Worm (Caenorhabditis elegans): ENCODE results near the gene kcnl-4.
A peak's percentile ranks its signal among the peaks of the same experiment; 100 is the strongest.

kcnl-4 gene

DNA sequence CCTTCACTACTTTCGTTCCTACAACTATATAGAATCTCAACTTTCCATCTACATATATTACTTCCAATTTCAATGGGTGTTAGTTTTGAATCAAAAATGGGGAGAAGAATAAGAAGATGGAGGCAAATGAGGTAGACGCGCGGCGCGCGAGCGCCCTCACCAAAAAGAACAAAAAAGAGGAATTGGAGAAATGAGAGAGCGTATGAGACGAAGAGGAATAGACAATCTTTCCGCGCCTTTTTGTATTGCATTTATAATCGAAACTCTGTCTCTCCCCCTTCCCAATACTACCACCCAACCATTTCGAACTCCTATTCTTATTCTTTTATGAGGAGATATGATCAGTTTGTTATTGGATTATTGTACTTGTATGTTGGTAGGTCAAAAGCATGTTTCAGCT lies 30.4 kb upstream of the kcnl-4 start:
- no peak for TF ChIP-seq nhr-11 (tag; optimal IDR thresholded peaks at IDR 0.05)
- peak; percentile 24 for TF ChIP-seq unc-55 (GFP tag; optimal IDR thresholded peaks at IDR 0.05)
- TF ChIP-seq sma-3 (GFP tag; optimal IDR thresholded peaks at IDR 0.05), result no peak

DNA sequence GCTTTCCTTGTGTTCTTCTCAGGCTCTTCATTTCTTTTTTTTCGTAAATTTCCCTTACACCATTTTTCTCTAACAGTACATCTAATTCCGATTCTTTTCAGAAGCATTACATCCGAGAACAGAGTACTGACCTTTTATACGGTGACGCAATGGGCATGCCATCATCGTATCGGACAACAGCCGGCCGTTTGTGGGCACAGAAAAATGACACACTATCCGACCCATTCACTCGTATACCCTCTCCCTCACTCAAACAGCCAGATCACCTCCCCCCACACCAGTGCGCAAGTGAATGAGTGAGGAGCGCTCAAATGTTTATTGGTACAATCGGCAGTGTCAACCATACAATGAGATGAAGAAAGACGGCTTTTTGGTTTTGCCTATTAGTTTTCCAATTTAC lies 29.8 kb upstream of the kcnl-4 start, which contains the start of gene R02D5.24:
Gene R02D5.24, plus strand, starts transcription at position 205 of the 400 bp plus-strand sequence.
- TF ChIP-seq Y55F3AM.14 (GFP tag; optimal IDR thresholded peaks at IDR 0.05) (no peak), nhr-12 (tag; optimal IDR thresholded peaks at IDR 0.05) (no peak), sem-4 (tag; optimal IDR thresholded peaks at IDR 0.05) (no peak), nhr-25 (tag; optimal IDR thresholded peaks at IDR 0.05) (no peak), ZK546.5 (tag; optimal IDR thresholded peaks at IDR 0.05) (no peak), unc-62 (GFP tag; optimal IDR thresholded peaks at IDR 0.05) (no peak), skn-1 (tag; optimal IDR thresholded peaks at IDR 0.05) (no peak), lin-13 (GFP tag; optimal IDR thresholded peaks at IDR 0.05) (no peak), mbf-1 (tag; optimal IDR thresholded peaks at IDR 0.05) (no peak), zag-1 (tag; optimal IDR thresholded peaks at IDR 0.05) (no peak), crh-2 (tag; optimal IDR thresholded peaks at IDR 0.05) (no peak), elt-3 (tag; optimal IDR thresholded peaks at IDR 0.05) (no peak), ceh-82 (tag; optimal IDR thresholded peaks at IDR 0.05) (no peak), gmeb-1 (tag; optimal IDR thresholded peaks at IDR 0.05) (no peak), blmp-1 (tag; optimal IDR thresholded peaks at IDR 0.05; ENCODE audit: insufficient read depth) (no peak), nhr-6 (tag; optimal IDR thresholded peaks at IDR 0.05) (no peak), ztf-11 (tag; optimal IDR thresholded peaks at IDR 0.05) (no peak)

DNA sequence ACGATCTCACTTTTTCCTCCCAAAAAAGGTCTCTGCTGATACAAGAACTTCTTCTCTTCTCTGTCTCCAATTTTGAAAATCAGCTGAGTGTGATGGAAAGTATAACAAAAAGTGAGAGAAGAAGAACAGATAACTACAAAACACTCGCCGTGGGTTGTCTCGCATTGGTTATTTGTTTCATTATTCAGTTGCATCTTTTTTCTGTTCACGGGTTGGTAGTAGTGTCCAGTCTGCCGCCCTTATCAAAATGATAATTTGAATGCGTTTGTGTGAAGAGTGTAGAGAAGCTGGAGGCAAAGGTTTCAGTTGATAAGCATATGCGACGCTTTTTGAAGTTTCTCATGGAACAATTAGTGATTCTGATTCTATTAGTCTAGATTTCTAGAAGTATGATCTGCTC lies 27.8 kb upstream of the kcnl-4 start:
- TF ChIP-seq elt-3 (tag; optimal IDR thresholded peaks at IDR 0.05) (no peak), aly-2 (tag; optimal IDR thresholded peaks at IDR 0.05) (no peak), mab-5 (tag; optimal IDR thresholded peaks at IDR 0.05) (no peak), crh-2 (tag; optimal IDR thresholded peaks at IDR 0.05) (no peak), peb-1 (tag; optimal IDR thresholded peaks at IDR 0.05) (no peak), mbf-1 (tag; optimal IDR thresholded peaks at IDR 0.05) (no peak), nhr-237 (tag; optimal IDR thresholded peaks at IDR 0.05) (no peak), ama-1 (optimal IDR thresholded peaks at IDR 0.05) (no peak), R02D3.7 (tag; optimal IDR thresholded peaks at IDR 0.05) (no peak), egl-27 (tag; optimal IDR thresholded peaks at IDR 0.05) (no peak), sma-3 (GFP tag; optimal IDR thresholded peaks at IDR 0.05) (peak; percentile 8), skn-1 (tag; optimal IDR thresholded peaks at IDR 0.05) (peak; percentile 47), lsy-2 (tag; optimal IDR thresholded peaks at IDR 0.05) (no peak), nhr-25 (tag; optimal IDR thresholded peaks at IDR 0.05) (no peak), ceh-82 (tag; optimal IDR thresholded peaks at IDR 0.05) (no peak), nhr-21 (tag; optimal IDR thresholded peaks at IDR 0.05) (no peak), ztf-1 (GFP tag; conservative IDR thresholded peaks at IDR 0.05) (no peak), lin-39 (tag; optimal IDR thresholded peaks at IDR 0.05) (no peak), fos-1 (tag; optimal IDR thresholded peaks at IDR 0.05) (peak; percentile 92), Y55F3AM.14 (GFP tag; optimal IDR thresholded peaks at IDR 0.05) (no peak), alr-1 (tag; optimal IDR thresholded peaks at IDR 0.05) (no peak), unc-55 (GFP tag; optimal IDR thresholded peaks at IDR 0.05) (no peak), nhr-23 (tag; optimal IDR thresholded peaks at IDR 0.05) (no peak), sma-9 (GFP tag; optimal IDR thresholded peaks at IDR 0.05) (peak; percentile 1), sma-9 (tag; optimal IDR thresholded peaks at IDR 0.05) (no peak)

DNA sequence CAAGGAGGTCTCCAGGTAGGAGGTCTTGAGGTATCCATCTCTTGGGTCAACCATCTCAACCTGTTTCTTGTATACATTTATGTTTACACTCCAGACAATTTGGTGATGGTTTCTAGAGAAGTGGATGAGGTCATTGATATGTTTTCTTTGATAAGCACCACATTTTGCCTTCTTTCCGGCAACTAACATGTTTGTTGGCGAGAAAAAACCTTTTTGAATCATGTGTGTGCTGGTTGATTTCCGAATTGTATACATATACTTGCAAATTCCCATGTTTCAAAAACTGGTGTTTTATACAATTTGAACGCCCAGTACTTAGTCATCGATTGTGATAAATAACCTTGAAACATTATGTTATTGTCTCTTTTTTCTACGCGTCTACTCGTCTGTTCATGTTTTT lies 26.8 kb upstream of the kcnl-4 start:
- TF ChIP-seq lsy-2 (tag; optimal IDR thresholded peaks at IDR 0.05) (no peak), fos-1 (tag; optimal IDR thresholded peaks at IDR 0.05) (peak; percentile 32)

DNA sequence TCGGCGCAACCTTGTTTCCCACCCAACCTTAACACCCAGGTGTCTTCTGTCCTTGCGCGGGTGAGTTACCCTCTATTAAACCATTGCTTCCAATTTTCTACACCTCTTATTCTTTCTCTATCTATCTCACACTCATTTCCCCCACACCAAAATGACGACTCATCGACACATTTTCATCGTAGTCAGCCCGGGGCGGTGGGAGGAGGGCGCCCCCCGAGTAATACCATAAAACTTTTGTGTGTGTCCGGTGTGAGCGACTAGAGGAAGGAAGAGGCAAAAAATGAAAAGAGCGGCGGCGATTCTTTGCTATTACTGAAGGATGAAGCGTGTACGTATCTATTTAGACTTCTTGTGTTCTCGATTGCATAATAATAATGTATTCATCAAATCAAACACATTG lies 26.1 kb upstream of the kcnl-4 start:
- TF ChIP-seq skn-1 (tag; optimal IDR thresholded peaks at IDR 0.05), result no peak
- peak; percentile 41 for TF ChIP-seq ceh-16 (tag; optimal IDR thresholded peaks at IDR 0.05)
- TF ChIP-seq fos-1 (tag; optimal IDR thresholded peaks at IDR 0.05), result peak; percentile 68
